Worm (Caenorhabditis elegans) whole organism, young adult: ENCODE measurements around the gene ptr-8.
"Not testable (repeated sequence)": the region's sequence is repeated elsewhere in the genome, so short reads cannot be mapped to it uniquely, and the experiment has no call there.

Experiments
- B0261.1 ChIP-seq: sonication (generic microtip); optimal IDR thresholded peaks from 2 replicates; lab custom pipeline; 2016; ENCODE audit warnings: mild to moderate bottlenecking, missing genetic modification characterization, moderate library complexity, missing compliant biosample characterization
- F49E8.2 ChIP-seq: sonication (generic microtip); optimal IDR thresholded peaks from 3 replicates; lab custom pipeline; 2017; ENCODE audit warnings: missing genetic modification characterization, mild to moderate bottlenecking, missing compliant biosample characterization, antibody characterized with exemption, moderate library complexity; ENCODE audit not compliant: insufficient read depth
- F57C9.4 ChIP-seq: sonication (generic microtip); optimal IDR thresholded peaks from 2 replicates; lab custom pipeline; 2017; ENCODE audit warnings: mild to moderate bottlenecking, missing genetic modification characterization, missing compliant biosample characterization
- K11D2.4 ChIP-seq: fragments of 200-800 bp; sonication (Bioruptor generic); IDR thresholded peaks from 2 replicates; pipeline ENCODE4 v1.3.6; 2022; ENCODE audit warnings: missing genetic modification reagents, missing genetic modification characterization, missing compliant biosample characterization
- K12H6.12 ChIP-seq: fragments of 200-800 bp; sonication (Bioruptor generic); optimal IDR thresholded peaks from 2 replicates; lab custom pipeline; 2018; ENCODE audit warnings: mild to moderate bottlenecking, missing genetic modification characterization, missing compliant biosample characterization
- aptf-2 ChIP-seq: fragments of 200-800 bp; sonication (Bioruptor generic); conservative IDR thresholded peaks from 2 replicates; pipeline ENCODE4 v1.3.6; 2022; ENCODE audit warnings: missing genetic modification reagents, missing genetic modification characterization, missing compliant biosample characterization
- aptf-3 ChIP-seq: fragments of 200-800 bp; sonication (Bioruptor generic); IDR thresholded peaks from 2 replicates; pipeline ENCODE4 v1.3.6; 2022; ENCODE audit warnings: missing genetic modification characterization, missing compliant biosample characterization
- attf-3 ChIP-seq: fragments of 200-800 bp; sonication (Bioruptor generic); conservative IDR thresholded peaks from 2 replicates; pipeline ENCODE4 v1.3.6; 2022; ENCODE audit warnings: missing genetic modification reagents, missing genetic modification characterization, missing compliant biosample characterization
- attf-6 ChIP-seq: fragments of 200-800 bp; sonication (Bioruptor generic); IDR thresholded peaks from 2 replicates; pipeline ENCODE4 v1.3.6; 2022; ENCODE audit warnings: missing genetic modification reagents, missing genetic modification characterization, missing compliant biosample characterization
- ceh-40 ChIP-seq: fragments of 200-800 bp; sonication (Bioruptor generic); IDR thresholded peaks from 2 replicates; pipeline ENCODE4 v1.3.6; 2022; ENCODE audit warnings: missing genetic modification characterization, missing compliant biosample characterization
- ceh-58 ChIP-seq: fragments of 200-800 bp; sonication (Bioruptor generic); IDR thresholded peaks from 2 replicates; pipeline ENCODE4 v1.3.6; 2022; ENCODE audit warnings: missing genetic modification characterization, missing compliant biosample characterization
- die-1 ChIP-seq: sonication (generic microtip); optimal IDR thresholded peaks from 2 replicates; lab custom pipeline; 2016; ENCODE audit warnings: missing genotype, mild to moderate bottlenecking, missing genetic modification characterization, missing compliant biosample characterization
- dpff-1 ChIP-seq: sonication (generic microtip); optimal IDR thresholded peaks from 2 replicates; lab custom pipeline; 2017; ENCODE audit warnings: mild to moderate bottlenecking, missing genetic modification characterization, missing compliant biosample characterization
- dpl-1 ChIP-seq: fragments of 150-350 bp; optimal IDR thresholded peaks from 2 replicates; lab custom pipeline; 2014; ENCODE audit warnings: missing biosample characterization, missing genetic modification reagents, missing genetic modification characterization
- egl-18 ChIP-seq: fragments of 200-800 bp; sonication (Bioruptor generic); IDR thresholded peaks from 2 replicates; pipeline ENCODE4 v1.3.6; 2022; ENCODE audit warnings: missing genetic modification reagents, missing genetic modification characterization, missing compliant biosample characterization
- egl-44 ChIP-seq: fragments of 200-800 bp; sonication (Bioruptor generic); IDR thresholded peaks from 2 replicates; pipeline ENCODE4 v1.3.6; 2022; ENCODE audit warnings: missing genetic modification reagents, missing genetic modification characterization, missing compliant biosample characterization
- ekl-4 ChIP-seq: fragments of 200-800 bp; sonication (Bioruptor generic); IDR thresholded peaks from 2 replicates; pipeline ENCODE4 v1.3.6; 2022; ENCODE audit warnings: missing genetic modification reagents, missing genetic modification characterization, missing compliant biosample characterization
- fkh-3 ChIP-seq: sonication (generic microtip); optimal IDR thresholded peaks from 2 replicates; lab custom pipeline; 2016; ENCODE audit warnings: mild to moderate bottlenecking, missing genetic modification characterization, missing compliant biosample characterization
- gei-17 ChIP-seq: fragments of 200-800 bp; sonication (Bioruptor generic); optimal IDR thresholded peaks from 2 replicates; lab custom pipeline; 2018; ENCODE audit warnings: mild to moderate bottlenecking, missing genetic modification characterization, missing compliant biosample characterization
- hlh-12 ChIP-seq: sonication (generic microtip); optimal IDR thresholded peaks from 2 replicates; lab custom pipeline; 2016; ENCODE audit warnings: missing genetic modification characterization, missing compliant biosample characterization
- hmg-1.2 ChIP-seq: fragments of 200-800 bp; sonication (Bioruptor generic); IDR thresholded peaks from 2 replicates; pipeline ENCODE4 v1.3.6; 2022; ENCODE audit warnings: missing genetic modification reagents, missing genetic modification characterization, missing compliant biosample characterization
- hrde-1 ChIP-seq: sonication (generic microtip); optimal IDR thresholded peaks from 2 replicates; lab custom pipeline; 2016; ENCODE audit warnings: missing genetic modification characterization, mild to moderate bottlenecking, missing compliant biosample characterization, moderate library complexity, missing genotype, missing genetic modification reagents, borderline replicate concordance
- hsf-1 ChIP-seq: fragments of 200-800 bp; sonication (Bioruptor generic); IDR thresholded peaks from 2 replicates; pipeline ENCODE4 v1.3.6; 2022; ENCODE audit warnings: missing genetic modification reagents, missing genetic modification characterization, missing compliant biosample characterization
- let-607 ChIP-seq, 2 experiments: fragments of 200-800 bp in 1 of 2; sonication (Bioruptor generic) in 1 of 2; sonication (generic microtip) in 1 of 2; optimal IDR thresholded peaks; 2 replicates each; lab custom pipeline; 2016 to 2018; ENCODE audit warnings: mild to moderate bottlenecking in 2 of 2, missing compliant biosample characterization in 2 of 2, missing genetic modification characterization in 2 of 2, moderate library complexity in 2 of 2, missing genotype in 1 of 2
- lsl-1 ChIP-seq: fragments of 200-800 bp; sonication (Bioruptor generic); optimal IDR thresholded peaks from 2 replicates; lab custom pipeline; 2018; ENCODE audit warnings: mild to moderate bottlenecking, missing genetic modification characterization, moderate library complexity, missing compliant biosample characterization
- madf-3 ChIP-seq: fragments of 200-800 bp; sonication (Bioruptor generic); IDR thresholded peaks from 2 replicates; pipeline ENCODE4 v1.3.6; 2022; ENCODE audit warnings: missing genetic modification reagents, missing genetic modification characterization, missing compliant biosample characterization
- madf-6 ChIP-seq: fragments of 200-800 bp; sonication (Bioruptor generic); IDR thresholded peaks from 2 replicates; pipeline ENCODE4 v1.3.6; 2022; ENCODE audit warnings: missing genetic modification reagents, missing genetic modification characterization, missing compliant biosample characterization
- madf-8 ChIP-seq: fragments of 200-800 bp; sonication (Bioruptor generic); conservative IDR thresholded peaks from 2 replicates; pipeline ENCODE4 v1.3.6; 2022; ENCODE audit warnings: missing genetic modification reagents, missing genetic modification characterization, missing compliant biosample characterization
- nhr-179 ChIP-seq: sonication (generic microtip); optimal IDR thresholded peaks from 2 replicates; lab custom pipeline; 2016; ENCODE audit warnings: mild to moderate bottlenecking, missing genetic modification characterization, missing compliant biosample characterization
- snpc-1.1 ChIP-seq: sonication (generic microtip); optimal IDR thresholded peaks from 2 replicates; lab custom pipeline; 2017; ENCODE audit warnings: missing genetic modification characterization, mild to moderate bottlenecking, missing compliant biosample characterization, antibody characterized with exemption, moderate library complexity, missing genotype, missing genetic modification reagents; ENCODE audit not compliant: insufficient read depth
- unc-62 ChIP-seq: fragments of 150-350 bp; optimal IDR thresholded peaks from 2 replicates; lab custom pipeline; 2014; ENCODE audit warnings: missing biosample characterization, missing genetic modification reagents, missing genetic modification characterization
- xnd-1 ChIP-seq: sonication (generic microtip); optimal IDR thresholded peaks from 2 replicates; lab custom pipeline; 2016; ENCODE audit warnings: missing genotype, missing genetic modification reagents, missing genetic modification characterization, missing compliant biosample characterization
- ztf-6 ChIP-seq: fragments of 200-800 bp; sonication (Bioruptor generic); IDR thresholded peaks from 2 replicates; pipeline ENCODE4 v1.3.6; 2022; ENCODE audit warnings: missing genetic modification reagents, missing genetic modification characterization, missing compliant biosample characterization

The ptr-8 gene

ce11 chrII:10898998-10899397 is 9.9 kb downstream of the ptr-8 start:
- no peak for TF ChIP-seq F49E8.2
- TF ChIP-seq snpc-1.1 (tag; lab: Kevin White, UChicago), result no peak
- no peak for TF ChIP-seq K11D2.4
- TF ChIP-seq lsl-1 (GFP tag; lab: Kevin White, UChicago), result no peak
- TF ChIP-seq egl-18, result no peak
- TF ChIP-seq nhr-179 (tag; lab: Kevin White, UChicago), result no peak
- no peak for TF ChIP-seq dpff-1 (tag; lab: Kevin White, UChicago)
- no peak for TF ChIP-seq die-1
- TF ChIP-seq ztf-6 (GFP tag; lab: Robert Waterston, UW), result no peak
- TF ChIP-seq hrde-1 (tag; lab: Kevin White, UChicago), result no peak
- TF ChIP-seq madf-3 (GFP tag; lab: Robert Waterston, UW), result no peak
- no peak for TF ChIP-seq hsf-1 (GFP tag; lab: Robert Waterston, UW)
- no peak for TF ChIP-seq B0261.1 (tag; lab: Kevin White, UChicago)

DNA sequence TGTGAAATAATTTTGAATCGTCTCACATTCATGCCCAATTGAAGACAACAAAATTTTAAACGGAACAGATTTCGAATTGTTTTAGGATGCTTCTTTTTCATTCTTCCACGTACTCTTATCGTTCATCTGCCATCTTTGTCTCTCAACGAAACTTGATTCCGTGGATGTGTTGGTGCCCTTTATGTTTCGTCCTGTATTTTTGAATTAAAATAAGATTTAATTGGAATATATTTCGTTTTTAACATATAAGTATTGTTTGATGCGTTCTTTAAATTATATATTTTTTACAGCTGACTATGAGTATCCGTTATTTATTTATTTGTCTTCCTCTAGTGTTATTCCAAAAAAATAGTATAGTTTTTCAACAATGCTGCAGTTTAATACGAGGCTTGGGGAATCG is 13.0 kb downstream of the ptr-8 start, which contains the start of gene gly-1:
Gene gly-1 (minus strand): TSS at position 101 of the 400 bp plus-strand sequence.
- no peak for TF ChIP-seq hmg-1.2 (GFP tag; lab: Robert Waterston, UW)
- no peak for TF ChIP-seq dpl-1 (GFP tag; lab: Kevin White, UChicago)
- TF ChIP-seq ekl-4 (GFP tag; lab: Robert Waterston, UW), result no peak
- no peak for TF ChIP-seq hlh-12
- no peak for TF ChIP-seq ceh-58 (GFP tag; lab: Robert Waterston, UW)
- TF ChIP-seq attf-3, result no peak
- TF ChIP-seq attf-6 (GFP tag; lab: Robert Waterston, UW), result no peak
- TF ChIP-seq aptf-3 (GFP tag; lab: Robert Waterston, UW), result no peak

DNA sequence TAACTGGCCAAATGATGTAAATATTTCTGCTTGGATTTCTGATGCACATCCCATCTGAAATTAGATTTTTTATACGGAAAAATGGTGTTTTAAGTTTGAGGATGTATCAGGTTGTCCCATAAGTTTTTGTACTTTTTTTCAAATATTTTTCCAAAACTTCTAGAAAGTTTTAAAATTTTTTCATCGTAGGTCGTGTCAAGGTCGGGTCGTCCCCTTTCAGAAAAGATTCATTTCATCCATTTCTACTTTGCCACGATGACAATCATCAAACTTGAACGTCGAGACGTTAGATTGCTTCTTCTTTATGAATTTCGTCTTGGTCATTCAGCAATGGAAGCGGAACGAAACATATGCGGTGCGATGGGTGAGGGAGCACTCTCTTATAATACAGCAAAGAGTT is 15.3 kb downstream of the ptr-8 start, which contains the start of gene sra-12:
Gene sra-12 (minus strand): TSS at position 101 of the 400 bp plus-strand sequence.
- not testable (repeated sequence) for TF ChIP-seq attf-3; aptf-2 (GFP tag; lab: Robert Waterston, UW); madf-3 (GFP tag; lab: Robert Waterston, UW)

DNA sequence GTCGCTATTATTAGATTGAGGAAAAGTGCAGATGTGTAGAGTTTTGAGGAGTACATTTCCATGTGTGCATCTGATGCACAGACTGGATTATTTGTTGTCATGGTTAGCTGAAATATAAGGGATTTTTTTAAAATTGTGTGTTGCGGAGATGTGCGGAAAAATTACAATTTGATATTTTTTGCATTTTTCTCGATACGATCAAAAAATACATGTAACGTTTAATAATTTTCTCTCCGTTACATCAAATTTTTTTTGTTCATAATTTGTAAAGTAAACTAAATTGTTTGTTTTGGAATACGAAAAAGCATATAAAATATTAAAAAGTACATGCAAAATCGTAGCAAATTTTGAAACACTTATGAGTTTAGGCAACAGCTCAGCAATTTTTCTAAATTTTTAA is 21.1 kb downstream of the ptr-8 start, which contains the start of gene sra-11:
Gene sra-11 (minus strand): TSS at position 101 of the 400 bp plus-strand sequence.
- TF ChIP-seq fkh-3 (no peak), gei-17 (GFP tag; lab: Kevin White, UChicago) (no peak), let-607 (tag; optimal IDR thresholded peaks at IDR 0.05; lab: Kevin White, UChicago) (no peak), egl-44 (no peak), K12H6.12 (tag; lab: Kevin White, UChicago) (no peak), madf-8 (GFP tag; lab: Robert Waterston, UW) (no peak), aptf-3 (GFP tag; lab: Robert Waterston, UW) (no peak), F57C9.4 (no peak), hrde-1 (tag; lab: Kevin White, UChicago) (no peak), xnd-1 (no peak), unc-62 (no peak), ceh-40 (GFP tag; lab: Robert Waterston, UW) (no peak), madf-6 (GFP tag; lab: Robert Waterston, UW) (no peak)
